Worm (Caenorhabditis elegans) whole organism, L3 larva: Measurements from ENCODE around the gene metl-5.

Experiments
- egl-27 ChIP-seq: sonication (generic microtip); optimal IDR thresholded peaks from 4 replicates; lab custom pipeline; 2017; ENCODE audit warnings: missing biosample characterization, missing genetic modification reagents, missing genetic modification characterization
- snpc-4 ChIP-seq: fragments of 150-350 bp; optimal IDR thresholded peaks from 2 replicates; lab custom pipeline; 2014; ENCODE audit warnings: missing biosample characterization, missing genetic modification characterization
- ztf-11 ChIP-seq: fragments of 150-350 bp; optimal IDR thresholded peaks from 2 replicates; lab custom pipeline; 2014; ENCODE audit warnings: missing biosample characterization, missing genetic modification characterization

DNA sequence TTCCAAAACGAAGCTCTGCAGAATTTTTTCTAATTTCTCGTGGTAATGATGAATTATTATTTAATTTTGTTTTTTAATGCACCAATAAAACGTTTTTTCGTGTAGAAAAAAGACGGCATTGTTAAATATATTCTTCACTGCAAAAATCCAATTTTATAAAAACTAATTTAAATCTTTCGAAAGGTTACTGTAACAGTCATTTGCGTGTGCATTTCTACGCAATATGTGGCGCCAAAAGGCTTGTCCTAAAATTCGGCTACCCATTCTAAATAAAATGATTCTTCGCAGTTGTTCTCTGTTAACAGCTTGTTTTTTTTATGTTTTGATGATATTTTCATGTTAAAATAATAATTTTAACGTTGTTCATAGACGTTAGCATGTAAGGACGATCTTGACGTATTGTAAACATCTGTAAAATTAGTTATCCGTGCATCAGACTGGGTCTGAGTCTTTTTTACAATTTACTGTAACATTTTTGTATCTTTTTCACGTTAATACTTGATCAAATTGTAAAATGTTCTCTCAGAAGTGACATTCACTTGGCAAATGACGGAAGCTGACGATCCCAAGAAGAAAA lies 10.2 kb upstream of the metl-5 start, which contains the start of gene mip-1:
- TF ChIP-seq ztf-11 (tag; lab: Kevin White, UChicago) (no peak), snpc-4 (no peak), egl-27 (no peak)
